Worm (Caenorhabditis elegans): ENCODE results near the gene igdb-3.

- TF ChIP-seq blmp-1 (tag; optimal IDR thresholded peaks at IDR 0.05) (no peak), zag-1 (tag; optimal IDR thresholded peaks at IDR 0.05) (no peak), unc-62 (GFP tag; optimal IDR thresholded peaks at IDR 0.05) (no peak), unc-30 (tag; optimal IDR thresholded peaks at IDR 0.05) (no peak), nhr-28 (tag; optimal IDR thresholded peaks at IDR 0.05) (no peak)
Observed at ce11 chrX:6388639-6389038, 3.4 kb downstream of the igdb-3 start.
